Worm (Caenorhabditis elegans) whole organism, late embryonic: ENCODE data around the gene sbds-1.

Experiments
- C08G9.2 ChIP-seq: sonication (generic microtip); optimal IDR thresholded peaks from 2 replicates; lab custom pipeline; 2016; ENCODE audit warnings: mild to moderate bottlenecking, missing genetic modification characterization, moderate library complexity, missing compliant biosample characterization
- C38D4.7 ChIP-seq: fragments of 200-800 bp; sonication (Bioruptor generic); optimal IDR thresholded peaks from 2 replicates; lab custom pipeline; 2018; ENCODE audit warnings: mild to moderate bottlenecking, missing genetic modification characterization, moderate library complexity, missing compliant biosample characterization
- F13H6.1 ChIP-seq: sonication (generic microtip); optimal IDR thresholded peaks from 2 replicates; lab custom pipeline; 2016; ENCODE audit warnings: missing genetic modification characterization, missing compliant biosample characterization
- K02D7.2 ChIP-seq: sonication (generic microtip); optimal IDR thresholded peaks from 2 replicates; lab custom pipeline; 2017; ENCODE audit warnings: mild to moderate bottlenecking, missing genetic modification characterization, missing compliant biosample characterization
- Y22D7AL.16 ChIP-seq: sonication (generic microtip); optimal IDR thresholded peaks from 2 replicates; lab custom pipeline; 2016; ENCODE audit warnings: missing genetic modification characterization, missing compliant biosample characterization
- ahr-1 ChIP-seq: sonication (generic microtip); optimal IDR thresholded peaks from 2 replicates; lab custom pipeline; 2016; ENCODE audit warnings: missing genetic modification characterization, missing compliant biosample characterization
- ama-1 ChIP-seq: fragments of 150-350 bp; optimal IDR thresholded peaks from 2 replicates; lab custom pipeline; 2014
- ceh-14 ChIP-seq: sonication (generic microtip); optimal IDR thresholded peaks from 2 replicates; lab custom pipeline; 2016; ENCODE audit warnings: missing genotype, missing genetic modification characterization, missing compliant biosample characterization
- ceh-18 ChIP-seq: sonication (generic microtip); optimal IDR thresholded peaks from 2 replicates; lab custom pipeline; 2016; ENCODE audit warnings: missing genetic modification characterization, missing compliant biosample characterization
- ceh-2 ChIP-seq: sonication (generic microtip); optimal IDR thresholded peaks from 2 replicates; lab custom pipeline; 2016; ENCODE audit warnings: missing genotype, missing genetic modification characterization, missing compliant biosample characterization
- ceh-22 ChIP-seq: sonication (generic microtip); optimal IDR thresholded peaks from 2 replicates; lab custom pipeline; 2017; ENCODE audit warnings: missing biosample characterization, missing genetic modification characterization
- ceh-24 ChIP-seq: sonication (generic microtip); optimal IDR thresholded peaks from 2 replicates; lab custom pipeline; 2016; ENCODE audit warnings: mild to moderate bottlenecking, missing genetic modification characterization, missing compliant biosample characterization
- ceh-31 ChIP-seq: sonication (generic microtip); optimal IDR thresholded peaks from 2 replicates; lab custom pipeline; 2016; ENCODE audit warnings: missing genetic modification characterization, missing compliant biosample characterization
- ceh-34 ChIP-seq: sonication (generic microtip); optimal IDR thresholded peaks from 2 replicates; lab custom pipeline; 2016; ENCODE audit warnings: mild to moderate bottlenecking, missing genetic modification characterization, missing compliant biosample characterization
- ceh-48 ChIP-seq: sonication (generic microtip); optimal IDR thresholded peaks from 2 replicates; lab custom pipeline; 2016; ENCODE audit warnings: missing genetic modification characterization, inconsistent platforms, missing compliant biosample characterization
- ceh-6 ChIP-seq: fragments of 200-800 bp; sonication (Bioruptor generic); optimal IDR thresholded peaks from 2 replicates; lab custom pipeline; 2018; ENCODE audit warnings: mild to moderate bottlenecking, missing genetic modification characterization, missing compliant biosample characterization
- ceh-9 ChIP-seq: sonication (generic microtip); optimal IDR thresholded peaks from 2 replicates; lab custom pipeline; 2016; ENCODE audit warnings: mild to moderate bottlenecking, missing genetic modification characterization, inconsistent platforms, missing compliant biosample characterization
- che-1 ChIP-seq: sonication (generic microtip); optimal IDR thresholded peaks from 2 replicates; lab custom pipeline; 2016; ENCODE audit warnings: mild to moderate bottlenecking, missing genetic modification characterization, missing compliant biosample characterization
- dmd-4 ChIP-seq: sonication (generic microtip); optimal IDR thresholded peaks from 2 replicates; lab custom pipeline; 2016; ENCODE audit warnings: borderline replicate concordance, missing genetic modification characterization, missing compliant biosample characterization
- ets-4 ChIP-seq: sonication (generic microtip); optimal IDR thresholded peaks from 2 replicates; lab custom pipeline; 2016; ENCODE audit warnings: missing genetic modification characterization, missing compliant biosample characterization
- eyg-1 ChIP-seq: sonication (generic microtip); optimal IDR thresholded peaks from 2 replicates; lab custom pipeline; 2016; ENCODE audit warnings: missing genotype, missing genetic modification characterization, missing compliant biosample characterization
- fax-1 ChIP-seq: sonication (generic microtip); optimal IDR thresholded peaks from 2 replicates; lab custom pipeline; 2016; ENCODE audit warnings: missing genotype, missing genetic modification characterization, missing compliant biosample characterization
- fkh-10 ChIP-seq: fragments of 150-350 bp; optimal IDR thresholded peaks from 2 replicates; lab custom pipeline; 2014; ENCODE audit warnings: missing biosample characterization, missing genetic modification reagents, missing genetic modification characterization
- fkh-6 ChIP-seq: sonication (generic microtip); optimal IDR thresholded peaks from 2 replicates; lab custom pipeline; 2016; ENCODE audit warnings: missing genetic modification characterization, missing compliant biosample characterization
- gmeb-2 ChIP-seq: sonication (generic microtip); optimal IDR thresholded peaks from 2 replicates; lab custom pipeline; 2016; ENCODE audit warnings: missing genetic modification characterization, inconsistent platforms, missing compliant biosample characterization
- hlh-13 ChIP-seq: fragments of 200-800 bp; sonication (Bioruptor generic); optimal IDR thresholded peaks from 2 replicates; lab custom pipeline; 2018; ENCODE audit warnings: mild to moderate bottlenecking, missing genetic modification characterization, missing compliant biosample characterization
- hlh-15 ChIP-seq: sonication (generic microtip); optimal IDR thresholded peaks from 2 replicates; lab custom pipeline; 2016; ENCODE audit warnings: missing genetic modification characterization, missing compliant biosample characterization
- hlh-30 ChIP-seq: sonication (generic microtip); optimal IDR thresholded peaks from 2 replicates; lab custom pipeline; 2017; ENCODE audit warnings: antibody characterized with exemption, missing genetic modification characterization, missing compliant biosample characterization; ENCODE audit not compliant: insufficient read depth
- hlh-8 ChIP-seq: sonication (generic microtip); optimal IDR thresholded peaks from 2 replicates; lab custom pipeline; 2016; ENCODE audit warnings: missing genotype, missing genetic modification characterization, missing compliant biosample characterization
- madf-2 ChIP-seq: sonication (generic microtip); optimal IDR thresholded peaks from 2 replicates; lab custom pipeline; 2017; ENCODE audit warnings: missing genetic modification characterization, missing compliant biosample characterization
- nfya-1 ChIP-seq: sonication (generic microtip); optimal IDR thresholded peaks from 2 replicates; lab custom pipeline; 2017; ENCODE audit warnings: missing genetic modification characterization, mild to moderate bottlenecking, missing compliant biosample characterization, antibody characterized with exemption, moderate library complexity
- npax-4 ChIP-seq: sonication (generic microtip); optimal IDR thresholded peaks from 2 replicates; lab custom pipeline; 2016; ENCODE audit warnings: missing genetic modification characterization, missing compliant biosample characterization
- odd-2 ChIP-seq: sonication (generic microtip); optimal IDR thresholded peaks from 2 replicates; lab custom pipeline; 2017; ENCODE audit warnings: antibody characterized with exemption, mild to moderate bottlenecking, missing genetic modification characterization, missing compliant biosample characterization
- pat-9 ChIP-seq: fragments of 200-800 bp; sonication (Bioruptor generic); optimal IDR thresholded peaks from 2 replicates; lab custom pipeline; 2018; ENCODE audit warnings: mild to moderate bottlenecking, missing genetic modification characterization, moderate library complexity, missing compliant biosample characterization
- pha-2 ChIP-seq: sonication (generic microtip); optimal IDR thresholded peaks from 2 replicates; lab custom pipeline; 2017; ENCODE audit warnings: mild to moderate bottlenecking, missing genetic modification characterization, missing compliant biosample characterization
- pha-4 ChIP-seq: fragments of 150-350 bp; optimal IDR thresholded peaks from 2 replicates; lab custom pipeline; 2018; ENCODE audit warnings: missing biosample characterization, missing genetic modification reagents, missing genetic modification characterization
- pqm-1 ChIP-seq: sonication (generic microtip); optimal IDR thresholded peaks from 2 replicates; lab custom pipeline; 2016; ENCODE audit warnings: missing genetic modification characterization, missing compliant biosample characterization
- pros-1 ChIP-seq: fragments of 150-350 bp; optimal IDR thresholded peaks from 2 replicates; lab custom pipeline; 2014; ENCODE audit warnings: missing biosample characterization, missing genetic modification reagents, missing genetic modification characterization
- rnt-1 ChIP-seq: sonication (generic microtip); optimal IDR thresholded peaks from 2 replicates; lab custom pipeline; 2016; ENCODE audit warnings: missing genetic modification characterization, missing compliant biosample characterization
- sdc-2 ChIP-seq: sonication (generic microtip); optimal IDR thresholded peaks from 2 replicates; lab custom pipeline; 2016; ENCODE audit warnings: missing genotype, missing genetic modification characterization, missing compliant biosample characterization
- sox-4 ChIP-seq: sonication (generic microtip); optimal IDR thresholded peaks from 2 replicates; lab custom pipeline; 2017; ENCODE audit warnings: mild to moderate bottlenecking, missing genetic modification characterization, inconsistent platforms, missing compliant biosample characterization
- tbx-2 ChIP-seq: sonication (generic microtip); optimal IDR thresholded peaks from 2 replicates; lab custom pipeline; 2016; ENCODE audit warnings: missing genetic modification characterization, missing compliant biosample characterization
- tbx-7 ChIP-seq: sonication (generic microtip); optimal IDR thresholded peaks from 2 replicates; lab custom pipeline; 2016; ENCODE audit warnings: missing genotype, missing genetic modification characterization, missing compliant biosample characterization
- ttx-3 ChIP-seq: sonication (generic microtip); optimal IDR thresholded peaks from 2 replicates; lab custom pipeline; 2016; ENCODE audit warnings: missing genetic modification reagents, missing genetic modification characterization, missing compliant biosample characterization
- unc-3 ChIP-seq, 2 experiments: fragments of 200-800 bp in 1 of 2; sonication (Bioruptor generic) in 1 of 2; sonication (generic microtip) in 1 of 2; conservative IDR thresholded peaks in 1 of 2; optimal IDR thresholded peaks in 1 of 2; 2 replicates each; pipeline versions ENCODE4 v1.3.6 to Lab custom; 2016 to 2022; ENCODE audit warnings: missing compliant biosample characterization in 2 of 2, missing genetic modification characterization in 2 of 2, missing genetic modification reagents in 1 of 2
- unc-86 ChIP-seq: sonication (generic microtip); optimal IDR thresholded peaks from 2 replicates; lab custom pipeline; 2016; ENCODE audit warnings: missing genetic modification characterization, missing compliant biosample characterization
- zip-5 ChIP-seq: sonication (generic microtip); optimal IDR thresholded peaks from 2 replicates; lab custom pipeline; 2016; ENCODE audit warnings: missing genetic modification characterization, missing compliant biosample characterization
- ztf-16 ChIP-seq: sonication (generic microtip); optimal IDR thresholded peaks from 2 replicates; lab custom pipeline; 2017; ENCODE audit warnings: missing genetic modification characterization, missing compliant biosample characterization

The sbds-1 gene

DNA sequence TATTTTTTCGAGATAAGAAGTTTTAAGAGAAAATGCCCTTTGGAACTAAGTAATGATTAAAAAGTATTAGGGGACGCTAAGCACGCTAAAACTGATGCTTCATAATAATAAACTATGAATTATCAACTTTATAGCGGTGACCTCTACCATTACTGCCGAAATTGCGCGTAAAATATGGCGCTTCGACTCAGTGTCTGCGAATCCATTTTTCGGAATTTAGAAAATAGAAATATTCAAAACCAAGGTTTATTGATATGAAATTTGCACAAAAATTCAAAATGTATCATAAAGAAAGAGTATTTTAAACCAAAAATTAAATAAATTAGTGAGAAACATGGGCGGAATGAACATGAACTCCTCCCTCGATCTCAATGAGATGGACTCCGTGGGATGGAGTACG is 38.9 kb downstream of the sbds-1 start:
- TF ChIP-seq npax-4 (tag; lab: Kevin White, UChicago) (no peak), pqm-1 (tag; lab: Kevin White, UChicago) (no peak), ceh-22 (tag; lab: Kevin White, UChicago) (no peak), fkh-6 (tag; lab: Kevin White, UChicago) (no peak), che-1 (tag; lab: Kevin White, UChicago) (no peak), ceh-18 (tag; lab: Kevin White, UChicago) (no peak), sox-4 (tag; lab: Kevin White, UChicago) (no peak), hlh-13 (GFP tag; lab: Kevin White, UChicago) (no peak)

DNA sequence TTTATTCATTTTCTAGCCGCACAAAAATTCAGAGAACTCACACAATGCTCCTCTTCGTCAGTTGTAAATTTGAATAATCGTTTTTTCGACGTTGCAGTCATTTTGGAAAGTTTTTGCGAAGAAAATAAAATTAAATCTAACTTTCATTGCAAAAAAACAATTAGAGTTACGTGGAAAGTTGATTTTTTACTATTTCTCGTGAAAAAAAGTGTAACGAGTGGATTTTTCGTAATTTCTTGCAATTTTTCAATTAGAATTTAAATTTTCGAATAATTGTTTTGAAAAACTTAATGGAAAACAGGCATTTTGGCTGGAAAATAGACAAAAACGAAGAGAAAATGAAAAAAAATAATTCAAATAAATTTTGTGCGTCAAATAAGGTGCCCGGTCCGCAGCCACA is 39.5 kb downstream of the sbds-1 start, which contains the start of gene Y55B1AR.2:
Gene Y55B1AR.2, minus strand, starts transcription at position 101 of the 400 bp plus-strand sequence.
- TF ChIP-seq unc-3 (GFP tag; conservative IDR thresholded peaks at IDR 0.05; lab: Robert Waterston, UW): no peak
- TF ChIP-seq unc-3 (tag; optimal IDR thresholded peaks at IDR 0.05; lab: Kevin White, UChicago): no peak
- TF ChIP-seq pha-4 (tag; lab: Kevin White, UChicago): no peak
- TF ChIP-seq ceh-2 (tag; lab: Kevin White, UChicago): no peak

DNA sequence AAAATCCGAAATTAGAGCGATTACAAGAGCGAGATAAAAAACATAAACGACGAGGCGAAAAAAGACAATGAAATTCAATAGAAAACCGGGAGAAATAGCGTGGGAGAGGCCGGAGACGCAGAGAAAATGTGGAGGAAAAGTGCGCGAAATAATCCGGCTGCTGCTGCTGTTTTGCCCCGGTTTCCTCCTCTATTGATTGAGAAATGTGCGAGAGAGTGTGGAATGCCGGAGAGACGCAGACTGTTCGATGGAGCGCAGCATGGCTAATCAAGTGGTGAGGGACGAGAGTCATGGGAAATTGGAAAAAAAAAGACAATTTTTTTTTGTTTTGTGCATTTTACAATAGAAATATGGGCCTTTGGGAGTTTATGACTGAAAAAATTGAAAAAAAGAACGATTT is 40.1 kb downstream of the sbds-1 start:
- no peak for TF ChIP-seq ceh-9
- no peak for TF ChIP-seq gmeb-2
- no peak for TF ChIP-seq pros-1 (tag; lab: Kevin White, UChicago)
- peak; percentile 42 for TF ChIP-seq hlh-30
- TF ChIP-seq ceh-14 (tag; lab: Kevin White, UChicago): no peak
- no peak for TF ChIP-seq fkh-10 (GFP tag; lab: Kevin White, UChicago)
- no peak for TF ChIP-seq unc-86
- no peak for TF ChIP-seq npax-4 (tag; lab: Kevin White, UChicago)
- peak; percentile 78 for TF ChIP-seq ceh-48 (tag; lab: Kevin White, UChicago)
- TF ChIP-seq rnt-1 (tag; lab: Kevin White, UChicago): peak; percentile 32
- peak; percentile 63 for TF ChIP-seq nfya-1 (tag; lab: Kevin White, UChicago)
- no peak for TF ChIP-seq ztf-16 (tag; lab: Kevin White, UChicago)
- no peak for TF ChIP-seq ahr-1 (tag; lab: Kevin White, UChicago)
- TF ChIP-seq pha-2 (tag; lab: Kevin White, UChicago): no peak
- TF ChIP-seq odd-2 (tag; lab: Kevin White, UChicago): no peak
- TF ChIP-seq ceh-24 (tag; lab: Kevin White, UChicago): no peak
- TF ChIP-seq C38D4.7: no peak
- peak; percentile 18 for TF ChIP-seq ets-4 (tag; lab: Kevin White, UChicago)
- no peak for TF ChIP-seq unc-3 (GFP tag; conservative IDR thresholded peaks at IDR 0.05; lab: Robert Waterston, UW)
- TF ChIP-seq unc-3 (tag; optimal IDR thresholded peaks at IDR 0.05; lab: Kevin White, UChicago): no peak
- no peak for TF ChIP-seq F13H6.1 (tag; lab: Kevin White, UChicago)
- no peak for TF ChIP-seq pqm-1 (tag; lab: Kevin White, UChicago)
- TF ChIP-seq pha-4 (tag; lab: Kevin White, UChicago): no peak
- no peak for TF ChIP-seq che-1 (tag; lab: Kevin White, UChicago)
- TF ChIP-seq hlh-15: no peak
- no peak for TF ChIP-seq sox-4 (tag; lab: Kevin White, UChicago)
- no peak for TF ChIP-seq zip-5
- peak; percentile 50 for TF ChIP-seq ceh-34 (tag; lab: Kevin White, UChicago)
- TF ChIP-seq tbx-7 (tag; lab: Kevin White, UChicago): no peak
- no peak for TF ChIP-seq ceh-6
- no peak for TF ChIP-seq sdc-2
- TF ChIP-seq tbx-2 (tag; lab: Kevin White, UChicago): peak; percentile 60
- no peak for TF ChIP-seq Y22D7AL.16
- peak; percentile 60 for TF ChIP-seq ceh-18 (tag; lab: Kevin White, UChicago)
- no peak for TF ChIP-seq K02D7.2
- no peak for TF ChIP-seq pat-9
- TF ChIP-seq ttx-3 (tag; lab: Kevin White, UChicago): no peak
- TF ChIP-seq madf-2: no peak
- peak; percentile 22 for TF ChIP-seq eyg-1 (tag; lab: Kevin White, UChicago)
- no peak for TF ChIP-seq hlh-8 (tag; lab: Kevin White, UChicago)
- no peak for TF ChIP-seq dmd-4
- no peak for TF ChIP-seq fax-1 (tag; lab: Kevin White, UChicago)
- no peak for TF ChIP-seq C08G9.2 (tag; lab: Kevin White, UChicago)
- TF ChIP-seq ceh-31 (tag; lab: Kevin White, UChicago): peak; percentile 59
- no peak for TF ChIP-seq ama-1 (lab: Kevin White, UChicago)
